Fruit fly (Drosophila melanogaster) whole organism, embryonic: ENCODE results near the gene CG3348.

ENCODE experiments used
- Asciz ChIP-seq: fragments of 200-800 bp; sonication (Bioruptor generic); optimal IDR thresholded peaks from 2 replicates; lab custom pipeline; 2017; ENCODE audit warnings: missing biosample characterization, mild to moderate bottlenecking, missing genetic modification characterization, missing genetic modification reagents
- Atf-2 ChIP-seq: fragments of 200-800 bp; sonication (Bioruptor generic); optimal IDR thresholded peaks from 2 replicates; lab custom pipeline; 2016; ENCODE audit warnings: missing biosample characterization, missing genetic modification characterization
- Bgb ChIP-seq: fragments of 200-800 bp; sonication (Bioruptor generic); IDR thresholded peaks from 2 replicates; pipeline ENCODE4 v1.3.6; 2022; ENCODE audit warnings: missing biosample characterization, missing genetic modification characterization; ENCODE audit not compliant: partially characterized antibody
- CG12155 ChIP-seq: fragments of 200-800 bp; sonication (Bioruptor generic); optimal IDR thresholded peaks from 3 replicates; lab custom pipeline; 2016; ENCODE audit warnings: missing biosample characterization, missing genetic modification characterization
- CG12236 ChIP-seq: fragments of 200-800 bp; sonication (Bioruptor generic); optimal IDR thresholded peaks from 2 replicates; lab custom pipeline; 2016; ENCODE audit warnings: missing biosample characterization, missing genetic modification characterization
- CG12744 ChIP-seq: fragments of 200-800 bp; sonication (Bioruptor generic); optimal IDR thresholded peaks from 2 replicates; lab custom pipeline; 2016; ENCODE audit warnings: missing biosample characterization, missing genetic modification characterization
- CG12942 ChIP-seq: fragments of 200-800 bp; sonication (Bioruptor generic); optimal IDR thresholded peaks from 3 replicates; lab custom pipeline; 2016; ENCODE audit warnings: missing biosample characterization, missing genetic modification characterization
- CG14050 ChIP-seq: fragments of 200-800 bp; sonication (Bioruptor generic); IDR thresholded peaks from 3 replicates; pipeline ENCODE4 v1.3.6; 2022; ENCODE audit warnings: missing biosample characterization, missing genetic modification characterization
- CG14710 ChIP-seq: fragments of 200-800 bp; sonication (Bioruptor generic); optimal IDR thresholded peaks from 3 replicates; lab custom pipeline; 2019; ENCODE audit warnings: missing biosample characterization, mild to moderate bottlenecking, missing genetic modification characterization, moderate library complexity
- CG15073 ChIP-seq: fragments of 200-800 bp; sonication (Bioruptor generic); optimal IDR thresholded peaks from 2 replicates; lab custom pipeline; 2016; ENCODE audit warnings: missing biosample characterization, missing genetic modification characterization
- CG15514 ChIP-seq: fragments of 200-800 bp; sonication (Bioruptor generic); optimal IDR thresholded peaks from 3 replicates; lab custom pipeline; 2017; ENCODE audit warnings: missing biosample characterization, missing genetic modification characterization, mild to moderate bottlenecking, moderate library complexity, missing genetic modification reagents
- CG17328 ChIP-seq: fragments of 200-800 bp; sonication (Bioruptor generic); IDR thresholded peaks from 2 replicates; pipeline ENCODE4 v1.3.6; 2022; ENCODE audit warnings: missing biosample characterization, missing genetic modification characterization
- CG17612 ChIP-seq: fragments of 200-800 bp; sonication (Bioruptor generic); IDR thresholded peaks from 2 replicates; pipeline ENCODE4 v1.3.6; 2022; ENCODE audit warnings: missing biosample characterization, missing genetic modification characterization
- CG18476 ChIP-seq: fragments of 200-800 bp; sonication (Bioruptor generic); optimal IDR thresholded peaks from 2 replicates; lab custom pipeline; 2016; ENCODE audit warnings: missing biosample characterization, mild to moderate bottlenecking, missing genetic modification characterization
- CG33213 ChIP-seq: fragments of 200-800 bp; sonication (Bioruptor generic); optimal IDR thresholded peaks from 3 replicates; lab custom pipeline; 2016; ENCODE audit warnings: missing biosample characterization, missing genetic modification characterization
- CG3847 ChIP-seq: fragments of 200-800 bp; sonication (Bioruptor generic); IDR thresholded peaks from 2 replicates; pipeline ENCODE4 v1.3.6; 2022; ENCODE audit warnings: missing biosample characterization, missing genetic modification characterization
- CG4328 ChIP-seq: fragments of 200-800 bp; sonication (Bioruptor generic); optimal IDR thresholded peaks from 3 replicates; lab custom pipeline; 2017; ENCODE audit warnings: missing biosample characterization, missing genetic modification reagents, missing genetic modification characterization
- CG43689 ChIP-seq: fragments of 200-800 bp; sonication (Bioruptor generic); IDR thresholded peaks from 2 replicates; pipeline ENCODE4 v1.3.6; 2022; ENCODE audit warnings: missing biosample characterization, missing genetic modification characterization
- CG7357 ChIP-seq: fragments of 200-800 bp; sonication (Bioruptor generic); IDR thresholded peaks from 3 replicates; pipeline ENCODE4 v1.3.6; 2022; ENCODE audit warnings: missing biosample characterization, missing genetic modification characterization
- CG7987 ChIP-seq: fragments of 200-800 bp; sonication (Bioruptor generic); optimal IDR thresholded peaks from 2 replicates; lab custom pipeline; 2018; ENCODE audit warnings: missing biosample characterization, mild to moderate bottlenecking, missing genetic modification characterization, moderate library complexity
- CG9876 ChIP-seq: fragments of 200-800 bp; sonication (Bioruptor generic); optimal IDR thresholded peaks from 2 replicates; lab custom pipeline; 2016; ENCODE audit warnings: missing biosample characterization, missing genetic modification characterization
- CG9932 ChIP-seq: fragments of 200-800 bp; sonication (Bioruptor generic); IDR thresholded peaks from 2 replicates; pipeline ENCODE4 v1.3.6; 2022; ENCODE audit warnings: missing biosample characterization, missing genetic modification characterization
- Dek ChIP-seq: fragments of 200-800 bp; sonication (Bioruptor generic); optimal IDR thresholded peaks from 3 replicates; lab custom pipeline; 2019; ENCODE audit warnings: missing biosample characterization, mild to moderate bottlenecking, missing genetic modification characterization, moderate library complexity
- Gsc ChIP-seq: fragments of 200-800 bp; sonication (Bioruptor generic); IDR thresholded peaks from 2 replicates; pipeline ENCODE4 v1.3.6; 2022; ENCODE audit warnings: missing biosample characterization, missing genetic modification characterization
- Lim3 ChIP-seq: fragments of 200-800 bp; sonication (Bioruptor generic); IDR thresholded peaks from 2 replicates; pipeline ENCODE4 v1.3.6; 2022; ENCODE audit warnings: missing biosample characterization, missing genetic modification characterization
- Mrtf ChIP-seq: fragments of 200-800 bp; sonication (Bioruptor generic); IDR thresholded peaks from 3 replicates; pipeline ENCODE4 v1.3.6; 2022; ENCODE audit warnings: missing biosample characterization, missing genetic modification characterization
- Oaz ChIP-seq: fragments of 200-800 bp; sonication (Bioruptor generic); IDR thresholded peaks from 2 replicates; pipeline ENCODE4 v1.3.6; 2022; ENCODE audit warnings: missing biosample characterization, missing genetic modification characterization
- Side ChIP-seq: fragments of 200-800 bp; sonication (Bioruptor generic); optimal IDR thresholded peaks from 2 replicates; lab custom pipeline; 2016; ENCODE audit warnings: missing biosample characterization, missing genetic modification characterization
- Sox102F ChIP-seq: fragments of 200-800 bp; sonication (Bioruptor generic); optimal IDR thresholded peaks from 2 replicates; lab custom pipeline; 2018; ENCODE audit warnings: missing biosample characterization, mild to moderate bottlenecking, missing genetic modification characterization, moderate library complexity
- amos ChIP-seq: fragments of 200-800 bp; sonication (Bioruptor generic); IDR thresholded peaks from 2 replicates; pipeline ENCODE4 v1.3.6; 2022; ENCODE audit warnings: missing biosample characterization, missing genetic modification characterization; ENCODE audit not compliant: partially characterized antibody
- ci ChIP-seq: fragments of 200-800 bp; sonication (Bioruptor generic); IDR thresholded peaks from 3 replicates; pipeline ENCODE4 v1.3.6; 2022; ENCODE audit warnings: missing biosample characterization, missing genetic modification characterization
- crp ChIP-seq, 2 experiments: fragments of 200-800 bp; sonication (Bioruptor generic); optimal IDR thresholded peaks; 2 replicates in 1 of 2; 3 replicates in 1 of 2; lab custom pipeline; 2017; ENCODE audit warnings: missing biosample characterization in 2 of 2, missing genetic modification characterization in 2 of 2, mild to moderate bottlenecking in 1 of 2, moderate library complexity in 1 of 2
- dati ChIP-seq: fragments of 200-800 bp; sonication (Bioruptor generic); IDR thresholded peaks from 2 replicates; pipeline ENCODE4 v1.3.6; 2022; ENCODE audit warnings: missing biosample characterization, missing genetic modification characterization
- ems ChIP-seq: fragments of 200-800 bp; sonication (Bioruptor generic); optimal IDR thresholded peaks from 3 replicates; lab custom pipeline; 2016; ENCODE audit warnings: missing biosample characterization, missing genetic modification characterization
- exex ChIP-seq: fragments of 200-800 bp; sonication (Bioruptor generic); optimal IDR thresholded peaks from 4 replicates; lab custom pipeline; 2018; ENCODE audit warnings: missing biosample characterization, mild to moderate bottlenecking, missing genetic modification characterization, moderate library complexity
- fd102C ChIP-seq: fragments of 200-800 bp; sonication (Bioruptor generic); optimal IDR thresholded peaks from 2 replicates; lab custom pipeline; 2018; ENCODE audit warnings: missing biosample characterization, mild to moderate bottlenecking, missing genetic modification characterization, moderate library complexity
- gcm2 ChIP-seq: fragments of 200-800 bp; sonication (Bioruptor generic); optimal IDR thresholded peaks from 2 replicates; lab custom pipeline; 2016; ENCODE audit warnings: missing biosample characterization, missing genetic modification characterization
- her ChIP-seq: fragments of 200-800 bp; sonication (Bioruptor generic); optimal IDR thresholded peaks from 2 replicates; lab custom pipeline; 2016; ENCODE audit warnings: missing biosample characterization, missing genetic modification characterization
- klu ChIP-seq: fragments of 200-800 bp; sonication (Bioruptor generic); IDR thresholded peaks from 2 replicates; pipeline ENCODE4 v1.3.6; 2022; ENCODE audit warnings: missing biosample characterization, missing genetic modification characterization
- lab ChIP-seq: fragments of 200-800 bp; sonication (Bioruptor generic); optimal IDR thresholded peaks from 3 replicates; lab custom pipeline; 2017; ENCODE audit warnings: missing biosample characterization, missing genetic modification characterization, mild to moderate bottlenecking, moderate library complexity, missing genetic modification reagents
- lilli ChIP-seq: fragments of 200-800 bp; sonication (Bioruptor generic); optimal IDR thresholded peaks from 3 replicates; lab custom pipeline; 2016; ENCODE audit warnings: missing biosample characterization, missing genetic modification characterization
- nerfin-2 ChIP-seq: fragments of 200-800 bp; sonication (Bioruptor generic); IDR thresholded peaks from 2 replicates; pipeline ENCODE4 v1.3.6; 2022; ENCODE audit warnings: missing biosample characterization, missing genetic modification characterization; ENCODE audit not compliant: partially characterized antibody
- psq ChIP-seq: fragments of 200-800 bp; sonication (Bioruptor generic); optimal IDR thresholded peaks from 2 replicates; lab custom pipeline; 2017; ENCODE audit warnings: missing biosample characterization, missing genetic modification characterization
- row ChIP-seq: fragments of 200-800 bp; sonication (Bioruptor generic); IDR thresholded peaks from 3 replicates; pipeline ENCODE4 v1.3.6; 2022; ENCODE audit warnings: missing biosample characterization, missing genetic modification characterization
- run ChIP-seq: fragments of 200-800 bp; sonication (Bioruptor generic); optimal IDR thresholded peaks from 3 replicates; lab custom pipeline; 2018; ENCODE audit warnings: missing biosample characterization, mild to moderate bottlenecking, missing genetic modification characterization
- sc ChIP-seq, 3 experiments: fragments of >200 bp in 2 of 3; fragments of 200-800 bp in 1 of 3; sonication (Bioruptor generic) in 1 of 3; optimal IDR thresholded peaks; 2 replicates in 2 of 3; 3 replicates in 1 of 3; lab custom pipeline; 2017; ENCODE audit warnings: mild to moderate bottlenecking in 1 of 3, missing biosample characterization in 1 of 3, missing genetic modification characterization in 1 of 3, missing genetic modification reagents in 1 of 3
- seq ChIP-seq: fragments of 200-800 bp; sonication (Bioruptor generic); IDR thresholded peaks from 2 replicates; pipeline ENCODE4 v1.3.6; 2022; ENCODE audit warnings: missing biosample characterization, missing genetic modification characterization
- shn ChIP-seq: fragments of 200-800 bp; sonication (Bioruptor generic); optimal IDR thresholded peaks from 3 replicates; lab custom pipeline; 2016; ENCODE audit warnings: missing biosample characterization, missing genetic modification characterization
- usp ChIP-seq: fragments of >200 bp; optimal IDR thresholded peaks from 2 replicates; lab custom pipeline; 2017; ENCODE audit warnings: missing biosample characterization, missing genetic modification characterization
- vnd ChIP-seq: fragments of 200-800 bp; sonication (Bioruptor generic); IDR thresholded peaks from 3 replicates; pipeline ENCODE4 v1.3.6; 2022; ENCODE audit warnings: missing biosample characterization, missing genetic modification characterization; ENCODE audit not compliant: partially characterized antibody
- zen2 ChIP-seq: fragments of 200-800 bp; sonication (Bioruptor generic); IDR thresholded peaks from 3 replicates; pipeline ENCODE4 v1.3.6; 2022; ENCODE audit warnings: missing biosample characterization, missing genetic modification characterization; ENCODE audit not compliant: partially characterized antibody

The CG3348 gene

DNA sequence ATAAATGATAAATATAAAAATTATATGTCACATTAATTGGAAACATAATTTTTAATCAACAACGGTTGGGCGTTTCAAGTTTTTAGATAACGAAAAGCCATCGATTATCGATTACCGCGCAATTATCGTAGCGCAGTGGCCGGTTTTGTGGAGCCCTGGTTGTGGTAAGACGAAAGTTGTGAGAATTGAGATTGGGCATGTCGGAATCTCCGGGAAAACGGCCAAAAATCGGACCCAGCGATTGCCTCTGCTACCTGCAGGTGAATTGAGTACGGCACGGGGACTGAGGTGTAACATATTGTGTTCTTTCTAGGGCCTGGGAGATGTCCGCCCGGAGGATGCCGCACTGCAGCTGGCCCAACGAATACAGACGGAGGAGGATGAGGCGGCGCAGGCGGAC lies 8.4 kb downstream of the CG3348 start, which contains the start of gene CG3368 (continued):
- TF ChIP-seq her (no peak), fd102C (no peak), shn (GFP tag; lab: Kevin White, UChicago) (no peak), CG9876 (GFP tag; lab: Kevin White, UChicago) (no peak), usp (GFP tag; lab: Kevin White, UChicago) (no peak), row (GFP tag; lab: Robert Waterston, UW) (peak; percentile 16; the same call in 1 of the 3 replicates), Bgb (GFP tag; lab: Robert Waterston, UW) (peak; percentile 71), CG33213 (GFP tag; lab: Kevin White, UChicago) (no peak), CG3847 (GFP tag; lab: Robert Waterston, UW) (no peak), Side (GFP tag; lab: Kevin White, UChicago) (no peak), nerfin-2 (GFP tag; lab: Robert Waterston, UW) (peak; percentile 84), CG7987 (GFP tag; lab: Kevin White, UChicago) (no peak), CG4328 (GFP tag; lab: Kevin White, UChicago) (no peak), lilli (GFP tag; lab: Kevin White, UChicago) (no peak), CG15514 (GFP tag; lab: Kevin White, UChicago) (peak; percentile 49), CG17328 (GFP tag; lab: Robert Waterston, UW) (no peak), CG9932 (GFP tag; lab: Robert Waterston, UW) (no peak), CG15073 (GFP tag; lab: Kevin White, UChicago) (no peak), CG14050 (no peak), sc (optimal IDR thresholded peaks at IDR 0.05; lab: Kevin White, UChicago) (no peak), sc (GFP tag; optimal IDR thresholded peaks at IDR 0.05; lab: Kevin White, UChicago) (no peak), CG12942 (GFP tag; lab: Kevin White, UChicago) (no peak), CG14710 (tag; lab: Kevin White, UChicago) (peak; percentile 11), vnd (peak; percentile 58; the same call in 2 of the 3 replicates), Mrtf (GFP tag; lab: Robert Waterston, UW) (no peak), CG43689 (no peak), zen2 (peak; percentile 59; the same call in 2 of the 3 replicates), CG7357 (no peak), ci (GFP tag; lab: Robert Waterston, UW) (no peak), Asciz (no peak), CG12155 (GFP tag; lab: Kevin White, UChicago) (no peak), klu (GFP tag; lab: Robert Waterston, UW) (no peak), CG17612 (GFP tag; lab: Robert Waterston, UW) (no peak), dati (GFP tag; lab: Robert Waterston, UW) (no peak), Gsc (GFP tag; lab: Robert Waterston, UW) (no peak), CG12236 (GFP tag; lab: Kevin White, UChicago) (no peak), psq (no peak), run (tag; lab: Kevin White, UChicago) (no peak), amos (GFP tag; lab: Robert Waterston, UW) (peak; percentile 57; the same call in 1 of the 2 replicates), lab (GFP tag; lab: Kevin White, UChicago) (no peak), seq (GFP tag; lab: Robert Waterston, UW) (no peak), CG18476 (GFP tag; lab: Kevin White, UChicago) (no peak), gcm2 (GFP tag; lab: Kevin White, UChicago) (no peak), Oaz (GFP tag; lab: Robert Waterston, UW) (no peak), Sox102F (GFP tag; lab: Kevin White, UChicago) (no peak), CG12744 (GFP tag; lab: Kevin White, UChicago) (no peak), Atf-2 (no peak), Dek (tag; lab: Kevin White, UChicago) (no peak), ems (GFP tag; lab: Kevin White, UChicago) (no peak), exex (tag; lab: Kevin White, UChicago) (peak; percentile 20), Lim3 (GFP tag; lab: Robert Waterston, UW) (no peak), crp (GFP tag; optimal IDR thresholded peaks at IDR 0.05; lab: Kevin White, UChicago) (peak in 1 of 2 experiments; percentile 25)
